Fruit fly (Drosophila melanogaster): ENCODE data around the gene Nnf1b.

Nnf1b gene

dm6 chr2L:857897-858517 is 47.6 kb downstream of the Nnf1b start (continued):
- peak; percentile 43 for TF ChIP-seq CG12219 (GFP tag; optimal IDR thresholded peaks at IDR 0.05)
- TF ChIP-seq CG8089 (GFP tag; optimal IDR thresholded peaks at IDR 0.05), result no peak
- TF ChIP-seq Tbp (GFP tag; optimal IDR thresholded peaks at IDR 0.05), result no peak
- TF ChIP-seq CG2202 (tag; optimal IDR thresholded peaks at IDR 0.05), result no peak
- TF ChIP-seq sima (GFP tag; optimal IDR thresholded peaks at IDR 0.05), result no peak
- TF ChIP-seq trem (tag; optimal IDR thresholded peaks at IDR 0.05), result no peak
- TF ChIP-seq CG10654 (GFP tag; optimal IDR thresholded peaks at IDR 0.05), result no peak
- no peak for TF ChIP-seq h (optimal IDR thresholded peaks at IDR 0.05)
- TF ChIP-seq tap (tag; optimal IDR thresholded peaks at IDR 0.05), result peak; percentile 48
- no peak for TF ChIP-seq Doc2 (GFP tag; IDR thresholded peaks at IDR 0.05)
- TF ChIP-seq nerfin-1 (tag; optimal IDR thresholded peaks at IDR 0.05), result peak; percentile 16
- no peak for TF ChIP-seq sim (GFP tag; IDR thresholded peaks at IDR 0.05)
- peak; percentile 36 for TF ChIP-seq phol (tag; optimal IDR thresholded peaks at IDR 0.05)
- TF ChIP-seq Nf-YA (GFP tag; IDR thresholded peaks at IDR 0.05), result 0 out of 2 replicates have a peak, but pooled peaks have one; percentile 22
- TF ChIP-seq bsh (GFP tag; optimal IDR thresholded peaks at IDR 0.05), result peak in 1 of 2 experiments; percentile 59
- TF ChIP-seq CG13287 (GFP tag; IDR thresholded peaks at IDR 0.05; ENCODE audit: partially characterized antibody), result no peak
- TF ChIP-seq Elba2 (GFP tag; optimal IDR thresholded peaks at IDR 0.05), result no peak
- TF ChIP-seq CG17612 (GFP tag; IDR thresholded peaks at IDR 0.05), result no peak
- peak; percentile 0 for TF ChIP-seq CG5180 (GFP tag; optimal IDR thresholded peaks at IDR 0.05)
- TF ChIP-seq gcm2 (GFP tag; optimal IDR thresholded peaks at IDR 0.05), result no peak
- no peak for TF ChIP-seq Drgx (GFP tag; IDR thresholded peaks at IDR 0.05)
- TF ChIP-seq Poxn (GFP tag; IDR thresholded peaks at IDR 0.05), result no peak
- TF ChIP-seq mirr (GFP tag; optimal IDR thresholded peaks at IDR 0.05), result no peak
- peak; percentile 86 for TF ChIP-seq row (GFP tag; IDR thresholded peaks at IDR 0.05)
- TF ChIP-seq da (GFP tag; optimal IDR thresholded peaks at IDR 0.05), result no peak
- peak; percentile 55 for TF ChIP-seq Six4 (GFP tag; optimal IDR thresholded peaks at IDR 0.05)
- peak; percentile 50 for TF ChIP-seq CG9817 (tag; optimal IDR thresholded peaks at IDR 0.05)
- no peak for TF ChIP-seq CG3281 (GFP tag; optimal IDR thresholded peaks at IDR 0.05)
- peak; percentile 38 for TF ChIP-seq gsb-n (tag; optimal IDR thresholded peaks at IDR 0.05)
- peak; percentile 48 for TF ChIP-seq Oli (tag; optimal IDR thresholded peaks at IDR 0.05)
- TF ChIP-seq CG17802 (tag; optimal IDR thresholded peaks at IDR 0.05), result no peak
- TF ChIP-seq Dref (GFP tag; IDR thresholded peaks at IDR 0.05), result no peak
- peak; percentile 55 for TF ChIP-seq Blimp-1 (GFP tag; optimal IDR thresholded peaks at IDR 0.05)
- TF ChIP-seq CG8944 (GFP tag; optimal IDR thresholded peaks at IDR 0.05), result peak; percentile 37
- no peak for TF ChIP-seq Hey (tag; optimal IDR thresholded peaks at IDR 0.05)
- TF ChIP-seq gsb (GFP tag; IDR thresholded peaks at IDR 0.05), result no peak
- TF ChIP-seq CG6272 (GFP tag; IDR thresholded peaks at IDR 0.05), result 0 out of 2 replicates have a peak, but pooled peaks have one; percentile 23
- no peak for TF ChIP-seq CG10321 (GFP tag; IDR thresholded peaks at IDR 0.05)
- TF ChIP-seq gfzf (GFP tag; optimal IDR thresholded peaks at IDR 0.05), result no peak
- no peak for TF ChIP-seq seq (GFP tag; IDR thresholded peaks at IDR 0.05)
- TF ChIP-seq Jarid2 (GFP tag; optimal IDR thresholded peaks at IDR 0.05), result no peak
- no peak for TF ChIP-seq CG12155 (GFP tag; optimal IDR thresholded peaks at IDR 0.05)
- no peak for TF ChIP-seq HLH4C (GFP tag; IDR thresholded peaks at IDR 0.05; ENCODE audit: partially characterized antibody)
- TF ChIP-seq zen (tag; optimal IDR thresholded peaks at IDR 0.05), result no peak
- TF ChIP-seq Optix (GFP tag; IDR thresholded peaks at IDR 0.05), result peak; percentile 53; the same call in 2 of the 3 replicates
- peak; percentile 30 for TF ChIP-seq CG8290 (GFP tag; optimal IDR thresholded peaks at IDR 0.05)
- TF ChIP-seq CG8290 (tag; optimal IDR thresholded peaks at IDR 0.05), result peak in 1 of 2 experiments; percentile 57
- no peak for TF ChIP-seq toy (GFP tag; IDR thresholded peaks at IDR 0.05)
- peak; percentile 23 for TF ChIP-seq tin (GFP tag; optimal IDR thresholded peaks at IDR 0.05)
- peak; percentile 62 for TF ChIP-seq tgo (GFP tag; IDR thresholded peaks at IDR 0.05)
- TF ChIP-seq CG10959 (GFP tag; IDR thresholded peaks at IDR 0.05), result no peak
- peak; percentile 20 for TF ChIP-seq eyg (GFP tag; optimal IDR thresholded peaks at IDR 0.05)

Measured in whole organism, embryonic.